Worm (Caenorhabditis elegans): ENCODE measurements around the gene F46F2.3.

DNA sequence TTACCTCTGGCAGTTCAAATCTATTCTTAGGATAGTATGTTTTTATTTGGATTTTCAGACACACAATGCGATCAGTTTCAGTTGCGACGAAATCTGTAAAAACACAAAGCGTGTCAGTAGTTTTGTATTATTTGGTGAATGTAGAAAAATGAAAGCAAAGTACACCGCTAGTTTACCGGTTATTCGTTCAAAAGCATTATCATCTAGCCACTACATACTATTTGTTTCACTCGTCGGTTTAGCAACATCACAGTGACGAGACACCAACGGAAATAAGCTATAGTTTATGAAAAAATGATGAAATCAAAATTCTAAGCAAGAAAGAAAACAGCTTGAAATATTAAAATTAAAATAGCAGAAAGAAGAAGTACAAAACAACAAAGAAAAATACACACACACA lies 10.6 kb upstream of the F46F2.3 start:
- no peak for TF ChIP-seq ceh-39 (tag; optimal IDR thresholded peaks at IDR 0.05)
- no peak for TF ChIP-seq nhr-76 (tag; optimal IDR thresholded peaks at IDR 0.05)
- TF ChIP-seq sem-2 (GFP tag; optimal IDR thresholded peaks at IDR 0.05): no peak
- no peak for TF ChIP-seq pha-4 (tag; optimal IDR thresholded peaks at IDR 0.05)
- TF ChIP-seq snpc-4 (tag; optimal IDR thresholded peaks at IDR 0.05): no peak
- TF ChIP-seq unc-62 (GFP tag; optimal IDR thresholded peaks at IDR 0.05): no peak
- no peak for TF ChIP-seq elt-3 (tag; optimal IDR thresholded peaks at IDR 0.05)
- no peak for TF ChIP-seq ceh-83 (GFP tag; optimal IDR thresholded peaks at IDR 0.05)
